Fruit fly (Drosophila melanogaster): ENCODE data around the gene CG18754.

Gene CG18754

DNA sequence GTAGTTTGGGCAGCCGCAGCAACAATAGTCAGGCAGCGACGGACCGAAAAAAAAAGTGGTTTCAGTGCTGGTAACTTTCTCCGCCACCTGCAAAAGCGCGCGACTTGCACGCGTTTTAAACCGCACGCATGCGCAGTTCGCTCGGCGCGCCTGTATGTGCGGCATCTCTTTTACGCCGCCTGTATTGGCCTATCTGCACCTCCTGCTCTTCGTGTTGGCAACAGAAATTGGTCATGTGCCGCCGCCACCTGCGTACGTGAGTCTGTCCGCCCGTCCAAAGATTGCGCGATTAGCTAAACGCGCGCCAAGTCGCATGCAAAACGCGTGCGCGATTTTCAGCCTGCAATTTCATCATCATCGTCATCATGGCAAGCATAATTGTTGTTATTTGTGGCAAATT lies 51.8 kb downstream of the CG18754 start:
- 0 out of 3 replicates have a peak, but pooled peaks have one; percentile 27 for TF ChIP-seq CG6175 (GFP tag; IDR thresholded peaks at IDR 0.05)
- TF ChIP-seq Opbp (GFP tag; IDR thresholded peaks at IDR 0.05; ENCODE audit: partially characterized antibody), result peak; percentile 36; the same call in 1 of the 3 replicates
- peak; percentile 21 for TF ChIP-seq Tbp (GFP tag; optimal IDR thresholded peaks at IDR 0.05)
- TF ChIP-seq HLH4C (GFP tag; IDR thresholded peaks at IDR 0.05; ENCODE audit: partially characterized antibody), result 0 out of 3 replicates have a peak, but pooled peaks have one; percentile 20
- peak; percentile 18 for TF ChIP-seq ewg (GFP tag; optimal IDR thresholded peaks at IDR 0.05)
- TF ChIP-seq CG12744 (GFP tag; optimal IDR thresholded peaks at IDR 0.05), result no peak
- TF ChIP-seq p53 (GFP tag; optimal IDR thresholded peaks at IDR 0.05), result no peak
- no peak for TF ChIP-seq dm (GFP tag; optimal IDR thresholded peaks at IDR 0.05)
- TF ChIP-seq zen2 (GFP tag; IDR thresholded peaks at IDR 0.05; ENCODE audit: partially characterized antibody), result no peak
- TF ChIP-seq Atf6 (GFP tag; IDR thresholded peaks at IDR 0.05), result no peak
- peak; percentile 46 for TF ChIP-seq CG15479 (GFP tag; optimal IDR thresholded peaks at IDR 0.05)
- TF ChIP-seq ase (GFP tag; IDR thresholded peaks at IDR 0.05), result no peak
- TF ChIP-seq CG15011 (GFP tag; optimal IDR thresholded peaks at IDR 0.05), result no peak
- peak; percentile 46 for TF ChIP-seq Med (GFP tag)
- no peak for TF ChIP-seq Pdp1 (GFP tag; optimal IDR thresholded peaks at IDR 0.05)
- TF ChIP-seq Neu2 (GFP tag; optimal IDR thresholded peaks at IDR 0.05; ENCODE audit: borderline replicate concordance), result no peak
- TF ChIP-seq CG42726 (GFP tag; IDR thresholded peaks at IDR 0.05; ENCODE audit: partially characterized antibody), result peak; percentile 33; the same call in 1 of the 2 replicates
- no peak for TF ChIP-seq CG11560 (tag; IDR thresholded peaks at IDR 0.05)
- no peak for TF ChIP-seq mam (GFP tag; optimal IDR thresholded peaks at IDR 0.05)
- TF ChIP-seq CG12219 (GFP tag; optimal IDR thresholded peaks at IDR 0.05), result no peak
- peak; percentile 4 for TF ChIP-seq cwo (GFP tag; optimal IDR thresholded peaks at IDR 0.05)
- TF ChIP-seq CG6791 (GFP tag; IDR thresholded peaks at IDR 0.05; ENCODE audit: partially characterized antibody), result 0 out of 3 replicates have a peak, but pooled peaks have one; percentile 21
- no peak for TF ChIP-seq tll (GFP tag; optimal IDR thresholded peaks at IDR 0.05)
- TF ChIP-seq ci (GFP tag; IDR thresholded peaks at IDR 0.05), result 0 out of 3 replicates have a peak, but pooled peaks have one; percentile 10
- no peak for TF ChIP-seq CG5953 (GFP tag; IDR thresholded peaks at IDR 0.05)
- TF ChIP-seq Rx (GFP tag; IDR thresholded peaks at IDR 0.05), result no peak
- TF ChIP-seq Awh (GFP tag; IDR thresholded peaks at IDR 0.05), result no peak
- no peak for TF ChIP-seq cg (GFP tag; optimal IDR thresholded peaks at IDR 0.05)
- TF ChIP-seq Sry-δ (GFP tag; optimal IDR thresholded peaks at IDR 0.05), result no peak
- TF ChIP-seq vnd (GFP tag; IDR thresholded peaks at IDR 0.05; ENCODE audit: partially characterized antibody), result no peak
- no peak for TF ChIP-seq CG17385 (GFP tag; optimal IDR thresholded peaks at IDR 0.05)
- no peak for TF ChIP-seq NC2α (GFP tag; optimal IDR thresholded peaks at IDR 0.05)
- TF ChIP-seq trem (tag; optimal IDR thresholded peaks at IDR 0.05), result no peak
- no peak for TF ChIP-seq CG17912 (GFP tag; optimal IDR thresholded peaks at IDR 0.05)
- no peak for TF ChIP-seq Trl (optimal IDR thresholded peaks at IDR 0.05)
- no peak for TF ChIP-seq Trl (GFP tag; optimal IDR thresholded peaks at IDR 0.05)
- TF ChIP-seq CG11456 (GFP tag; IDR thresholded peaks at IDR 0.05), result no peak
- TF ChIP-seq nerfin-1 (tag; optimal IDR thresholded peaks at IDR 0.05), result no peak
- TF ChIP-seq sqz (GFP tag; optimal IDR thresholded peaks at IDR 0.05), result no peak
- no peak for TF ChIP-seq Nf-YA (GFP tag; IDR thresholded peaks at IDR 0.05)
- no peak for TF ChIP-seq Lim3 (GFP tag; IDR thresholded peaks at IDR 0.05)
- no peak for TF ChIP-seq CG1603 (tag; optimal IDR thresholded peaks at IDR 0.05)
- no peak for TF ChIP-seq CG15696 (tag; optimal IDR thresholded peaks at IDR 0.05)
- peak; percentile 100 for TF ChIP-seq CG8359 (GFP tag; optimal IDR thresholded peaks at IDR 0.05; ENCODE audit: borderline replicate concordance)
